Worm (Caenorhabditis elegans) whole organism, L3 larva: ENCODE results near the gene txt-2.
A peak's percentile ranks its signal among the peaks of the same experiment; 100 is the strongest.

Source experiments
- R02D3.7 ChIP-seq: fragments of 150-350 bp; optimal IDR thresholded peaks from 2 replicates; lab custom pipeline; 2014; ENCODE audit warnings: missing biosample characterization, missing genetic modification characterization
- ZK546.5 ChIP-seq: sonication (generic microtip); optimal IDR thresholded peaks from 2 replicates; lab custom pipeline; 2017; ENCODE audit warnings: missing biosample characterization, missing genetic modification characterization
- ama-1 ChIP-seq: fragments of 150-350 bp; optimal IDR thresholded peaks from 2 replicates; lab custom pipeline; 2018
- ceh-28 ChIP-seq: fragments of 150-350 bp; optimal IDR thresholded peaks from 2 replicates; lab custom pipeline; 2014; ENCODE audit warnings: missing biosample characterization, missing genetic modification reagents, missing genetic modification characterization
- ceh-82 ChIP-seq: fragments of 150-350 bp; optimal IDR thresholded peaks from 2 replicates; lab custom pipeline; 2014; ENCODE audit warnings: missing biosample characterization, missing genetic modification characterization
- daf-12 ChIP-seq: fragments of 150-350 bp; optimal IDR thresholded peaks from 2 replicates; lab custom pipeline; 2014; ENCODE audit warnings: missing biosample characterization, missing genetic modification reagents, missing genetic modification characterization
- egl-27 ChIP-seq: sonication (generic microtip); optimal IDR thresholded peaks from 4 replicates; lab custom pipeline; 2017; ENCODE audit warnings: missing biosample characterization, missing genetic modification reagents, missing genetic modification characterization
- egl-5 ChIP-seq: fragments of 150-350 bp; optimal IDR thresholded peaks from 2 replicates; lab custom pipeline; 2017; ENCODE audit warnings: missing biosample characterization, missing genetic modification reagents, missing genetic modification characterization, inconsistent platforms
- elt-1 ChIP-seq: fragments of 150-350 bp; optimal IDR thresholded peaks from 2 replicates; lab custom pipeline; 2014; ENCODE audit warnings: missing biosample characterization, missing genetic modification characterization
- elt-2 ChIP-seq: sonication (generic microtip); optimal IDR thresholded peaks from 2 replicates; lab custom pipeline; 2016; ENCODE audit warnings: missing genetic modification reagents, mild to moderate bottlenecking, missing genetic modification characterization, missing compliant biosample characterization
- fkh-10 ChIP-seq: sonication (generic microtip); optimal IDR thresholded peaks from 2 replicates; lab custom pipeline; 2017; ENCODE audit warnings: missing biosample characterization, missing genetic modification reagents, missing genetic modification characterization
- fos-1 ChIP-seq: fragments of 150-350 bp; optimal IDR thresholded peaks from 2 replicates; lab custom pipeline; 2014; ENCODE audit warnings: missing biosample characterization, missing genetic modification characterization
- hmg-11 ChIP-seq: sonication (generic microtip); optimal IDR thresholded peaks from 2 replicates; lab custom pipeline; 2016; ENCODE audit warnings: missing genetic modification characterization, missing compliant biosample characterization
- jun-1 ChIP-seq: fragments of 150-350 bp; optimal IDR thresholded peaks from 2 replicates; lab custom pipeline; 2014; ENCODE audit warnings: missing biosample characterization, missing genetic modification reagents, missing genetic modification characterization
- lin-15B ChIP-seq: fragments of 150-350 bp; optimal IDR thresholded peaks from 2 replicates; lab custom pipeline; 2014; ENCODE audit warnings: missing biosample characterization, missing genetic modification characterization
- mdl-1 ChIP-seq: fragments of 150-350 bp; optimal IDR thresholded peaks from 2 replicates; lab custom pipeline; 2014; ENCODE audit warnings: missing biosample characterization, missing genetic modification characterization
- mml-1 ChIP-seq: fragments of 150-350 bp; sonication (generic microtip); optimal IDR thresholded peaks from 3 replicates; lab custom pipeline; 2014; ENCODE audit warnings: missing biosample characterization, missing genetic modification characterization
- nfya-1 ChIP-seq: sonication (generic microtip); optimal IDR thresholded peaks from 2 replicates; lab custom pipeline; 2017; ENCODE audit warnings: missing genetic modification characterization, mild to moderate bottlenecking, missing compliant biosample characterization, antibody characterized with exemption, moderate library complexity; ENCODE audit not compliant: insufficient read depth
- nhr-12 ChIP-seq: fragments of 150-350 bp; optimal IDR thresholded peaks from 2 replicates; lab custom pipeline; 2014; ENCODE audit warnings: missing biosample characterization, missing genetic modification characterization
- nhr-28 ChIP-seq: fragments of 150-350 bp; optimal IDR thresholded peaks from 2 replicates; lab custom pipeline; 2014; ENCODE audit warnings: missing biosample characterization, missing genetic modification characterization
- nhr-43 ChIP-seq: sonication (generic microtip); optimal IDR thresholded peaks from 2 replicates; lab custom pipeline; 2016; ENCODE audit warnings: mild to moderate bottlenecking, missing genetic modification characterization, missing compliant biosample characterization; ENCODE audit not compliant: poor library complexity, severe bottlenecking
- nhr-67 ChIP-seq: fragments of 150-350 bp; optimal IDR thresholded peaks from 2 replicates; lab custom pipeline; 2014; ENCODE audit warnings: missing biosample characterization, missing genetic modification characterization
- nhr-76 ChIP-seq: fragments of 150-350 bp; sonication (generic microtip); optimal IDR thresholded peaks from 5 replicates; lab custom pipeline; 2014; ENCODE audit warnings: missing biosample characterization, missing genetic modification characterization
- pha-4 ChIP-seq: fragments of 150-350 bp; optimal IDR thresholded peaks from 2 replicates; lab custom pipeline; 2014; ENCODE audit warnings: missing biosample characterization, missing genetic modification reagents, missing genetic modification characterization
- pqm-1 ChIP-seq: fragments of 150-350 bp; optimal IDR thresholded peaks from 2 replicates; lab custom pipeline; 2017; ENCODE audit warnings: missing biosample characterization, missing genetic modification characterization, inconsistent platforms
- sea-2 ChIP-seq: fragments of 150-350 bp; sonication (generic microtip); optimal IDR thresholded peaks from 4 replicates; lab custom pipeline; 2014; ENCODE audit warnings: missing biosample characterization, missing genetic modification reagents, missing genetic modification characterization
- skn-1 ChIP-seq: fragments of 150-350 bp; optimal IDR thresholded peaks from 2 replicates; lab custom pipeline; 2014; ENCODE audit warnings: missing biosample characterization, missing genetic modification characterization
- unc-39 ChIP-seq: sonication (generic microtip); optimal IDR thresholded peaks from 4 replicates; lab custom pipeline; 2017; ENCODE audit warnings: missing biosample characterization, missing genetic modification characterization
- unc-62 ChIP-seq: fragments of 150-350 bp; sonication (generic microtip); optimal IDR thresholded peaks from 4 replicates; lab custom pipeline; 2014; ENCODE audit warnings: missing biosample characterization, missing genetic modification reagents, missing genetic modification characterization
- zag-1 ChIP-seq: fragments of 150-350 bp; optimal IDR thresholded peaks from 2 replicates; lab custom pipeline; 2014; ENCODE audit warnings: missing biosample characterization, missing genetic modification characterization
- ztf-11 ChIP-seq: fragments of 150-350 bp; optimal IDR thresholded peaks from 2 replicates; lab custom pipeline; 2014; ENCODE audit warnings: missing biosample characterization, missing genetic modification characterization
- ztf-4 ChIP-seq: fragments of 150-350 bp; optimal IDR thresholded peaks from 2 replicates; lab custom pipeline; 2014; ENCODE audit warnings: missing biosample characterization, missing genetic modification characterization

txt-2 gene

DNA sequence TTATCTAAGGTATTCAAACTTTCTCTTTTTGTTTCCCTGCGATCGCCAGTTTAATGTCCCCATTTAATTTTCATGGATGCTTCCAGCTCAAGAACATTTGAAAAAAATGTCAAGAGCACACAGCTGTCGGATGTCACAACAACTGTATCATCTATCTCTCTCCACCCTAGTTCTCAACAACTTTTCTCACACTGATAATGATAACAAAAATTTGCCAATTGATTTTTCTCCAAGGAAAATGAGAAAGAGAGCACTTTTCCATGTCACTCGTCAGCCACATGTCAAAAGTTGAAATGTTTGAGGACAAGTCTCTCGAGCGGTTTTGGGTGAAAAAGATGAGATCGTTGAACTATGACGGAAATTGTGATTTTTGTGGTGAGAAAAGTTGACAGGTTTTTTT is 40.8 kb upstream of the txt-2 start:
- TF ChIP-seq unc-62 (GFP tag; lab: Kevin White, UChicago) (peak; percentile 83), nfya-1 (peak; percentile 48), nhr-67 (tag; lab: Kevin White, UChicago) (no peak), ceh-28 (no peak), egl-5 (tag; lab: Kevin White, UChicago) (peak; percentile 70)

ce11 chrV:272837-273236 is 32.5 kb upstream of the txt-2 start, which contains the start of gene nlp-70:
Gene nlp-70 (minus strand): TSS chrV:272937.
- TF ChIP-seq skn-1 (tag; lab: Kevin White, UChicago) (no peak), R02D3.7 (no peak), zag-1 (no peak), pha-4 (tag; lab: Kevin White, UChicago) (no peak), ztf-11 (tag; lab: Kevin White, UChicago) (no peak), sea-2 (GFP tag; lab: Kevin White, UChicago) (no peak), ZK546.5 (tag; lab: Kevin White, UChicago) (no peak), nhr-12 (tag; lab: Kevin White, UChicago) (no peak)
- TF ChIP-seq, all 47 proteins: peak for 0

ce11 chrV:268007-268406 is 27.7 kb upstream of the txt-2 start, which contains the start of gene lgc-26:
Gene lgc-26 (plus strand): TSS chrV:268307.
- no peak for TF ChIP-seq nhr-43 (tag; lab: Kevin White, UChicago)
- no peak for TF ChIP-seq egl-27 (tag; lab: Kevin White, UChicago)
- no peak for TF ChIP-seq elt-2 (tag; lab: Kevin White, UChicago)
- no peak for TF ChIP-seq mdl-1 (tag; lab: Kevin White, UChicago)
- no peak for TF ChIP-seq pqm-1
- no peak for TF ChIP-seq ama-1 (lab: Kevin White, UChicago)
- TF ChIP-seq elt-1 (tag; lab: Kevin White, UChicago): no peak
- TF ChIP-seq nhr-28 (tag; lab: Kevin White, UChicago): no peak
- TF ChIP-seq fos-1: no peak
- TF ChIP-seq unc-39: no peak

- peak; percentile 32 for TF ChIP-seq nhr-76 (tag; lab: Kevin White, UChicago)
- peak; percentile 8 for TF ChIP-seq nhr-67 (tag; lab: Kevin White, UChicago)
- peak; percentile 20 for TF ChIP-seq daf-12 (tag; lab: Kevin White, UChicago)
- TF ChIP-seq fos-1: peak; percentile 8
- peak; percentile 86 for TF ChIP-seq fkh-10 (GFP tag; lab: Kevin White, UChicago)
Observed at ce11 chrV:265062-265963, 25.0 kb upstream of the txt-2 start.

ce11 chrV:260334-260733 is 20.0 kb upstream of the txt-2 start:
- TF ChIP-seq pha-4 (tag; lab: Kevin White, UChicago) (peak; percentile 53), skn-1 (tag; lab: Kevin White, UChicago) (no peak), hmg-11 (tag; lab: Kevin White, UChicago) (peak; percentile 4), elt-2 (tag; lab: Kevin White, UChicago) (no peak)

DNA sequence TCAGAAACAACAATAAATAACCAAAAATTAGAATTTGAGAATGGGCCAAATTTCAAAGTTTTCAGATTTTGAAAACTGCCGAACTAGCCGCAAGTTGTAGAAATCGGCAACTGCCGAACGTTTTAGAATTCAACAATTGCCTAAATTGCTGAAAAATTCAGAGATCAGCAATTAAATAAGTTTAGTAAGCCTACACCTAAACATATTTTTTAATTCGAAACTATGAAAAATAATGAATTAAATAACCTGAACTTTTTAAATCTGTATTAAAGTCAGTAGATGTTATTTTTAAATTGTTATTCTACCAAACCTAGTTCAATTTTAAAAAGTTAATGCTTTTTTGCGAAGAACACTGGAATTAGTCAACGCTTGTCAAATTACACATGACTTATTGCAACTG is 18.4 kb upstream of the txt-2 start, which contains the start of gene nhr-204:
Gene nhr-204, minus strand, starts transcription at position 101 of the 400 bp plus-strand sequence.
- no peak for TF ChIP-seq mdl-1 (tag; lab: Kevin White, UChicago)
- TF ChIP-seq ama-1 (lab: Kevin White, UChicago): no peak
- TF ChIP-seq lin-15B (tag; lab: Kevin White, UChicago): no peak
- no peak for TF ChIP-seq mml-1 (tag; lab: Kevin White, UChicago)
- TF ChIP-seq unc-39: no peak
- no peak for TF ChIP-seq jun-1 (tag; lab: Kevin White, UChicago)
- TF ChIP-seq ztf-4: no peak
- TF ChIP-seq egl-27 (tag; lab: Kevin White, UChicago): no peak
- no peak for TF ChIP-seq nfya-1
- TF ChIP-seq ceh-82 (tag; lab: Kevin White, UChicago): no peak
